Fruit fly (Drosophila melanogaster) whole organism, adult: ENCODE results near the gene CG17272.

Experiments used
- CG12768 ChIP-seq: fragments of 200-800 bp; sonication (Bioruptor generic); optimal IDR thresholded peaks from 2 replicates; lab custom pipeline; 2017; ENCODE audit warnings: missing biosample characterization, missing genetic modification characterization, mild to moderate bottlenecking, moderate library complexity, missing genetic modification reagents
- CG14711 ChIP-seq: fragments of 200-800 bp; sonication (Bioruptor generic); optimal IDR thresholded peaks from 2 replicates; lab custom pipeline; 2018; ENCODE audit warnings: missing biosample characterization, mild to moderate bottlenecking, missing genetic modification characterization, moderate library complexity
- CG33017 ChIP-seq: fragments of 200-800 bp; sonication (Bioruptor generic); optimal IDR thresholded peaks from 2 replicates; lab custom pipeline; 2018; ENCODE audit warnings: missing biosample characterization, mild to moderate bottlenecking, missing genetic modification characterization, moderate library complexity
- CG5204 ChIP-seq: fragments of 200-800 bp; sonication (Bioruptor generic); optimal IDR thresholded peaks from 2 replicates; lab custom pipeline; 2016; ENCODE audit warnings: missing biosample characterization, missing genetic modification characterization
- CG7045 ChIP-seq: fragments of 200-800 bp; sonication (Bioruptor generic); optimal IDR thresholded peaks from 2 replicates; lab custom pipeline; 2017; ENCODE audit warnings: missing biosample characterization, mild to moderate bottlenecking, missing genetic modification characterization
- cnc ChIP-seq, 2 experiments: fragments of >200 bp; optimal IDR thresholded peaks; 2 replicates each; lab custom pipeline; 2017
- pad ChIP-seq: fragments of 200-800 bp; sonication (Bioruptor generic); optimal IDR thresholded peaks from 3 replicates; lab custom pipeline; 2017; ENCODE audit warnings: missing biosample characterization, missing genetic modification characterization, mild to moderate bottlenecking, moderate library complexity, missing genetic modification reagents
- tj ChIP-seq: fragments of 200-800 bp; sonication (Bioruptor generic); optimal IDR thresholded peaks from 3 replicates; lab custom pipeline; 2017; ENCODE audit warnings: missing biosample characterization, mild to moderate bottlenecking, missing genetic modification characterization, moderate library complexity
- toe ChIP-seq: fragments of 200-800 bp; sonication (Bioruptor generic); optimal IDR thresholded peaks from 2 replicates; lab custom pipeline; 2016; ENCODE audit warnings: missing biosample characterization, missing genetic modification characterization

- TF ChIP-seq CG33017 (no peak), CG5204 (GFP tag; lab: Kevin White, UChicago) (no peak), cnc (optimal IDR thresholded peaks at IDR 0.05; lab: Kevin White, UChicago) (peak in 1 of 2 experiments; percentile 23), pad (GFP tag; lab: Kevin White, UChicago) (no peak), tj (no peak), toe (GFP tag; lab: Kevin White, UChicago) (no peak), CG12768 (GFP tag; lab: Kevin White, UChicago) (peak; percentile 32), CG7045 (peak; percentile 2), CG14711 (tag; lab: Kevin White, UChicago) (no peak)
Observed at dm6 chr3R:20826929-20827328, 2.9 kb upstream of the CG17272 start.
